Worm (Caenorhabditis elegans) whole organism, L4 larva: ENCODE results near the gene C44H9.4.
A peak's percentile ranks its signal among the peaks of the same experiment; 100 is the strongest.

Source experiments
- D1046.2 ChIP-seq: fragments of 200-800 bp; sonication (Bioruptor generic); IDR thresholded peaks from 2 replicates; pipeline ENCODE4 v1.3.6; 2022; ENCODE audit warnings: missing genetic modification characterization, missing compliant biosample characterization
- F26F4.8 ChIP-seq: fragments of 200-800 bp; sonication (Bioruptor generic); conservative IDR thresholded peaks from 2 replicates; pipeline ENCODE4 v1.3.6; 2022; ENCODE audit warnings: missing genetic modification characterization, missing compliant biosample characterization
- F44E2.7 ChIP-seq: fragments of 200-800 bp; sonication (Bioruptor generic); IDR thresholded peaks from 2 replicates; pipeline ENCODE4 v2.1.2; 2022; ENCODE audit warnings: missing genetic modification characterization, missing compliant biosample characterization
- F49E8.2 ChIP-seq: sonication (generic microtip); optimal IDR thresholded peaks from 2 replicates; lab custom pipeline; 2016; ENCODE audit warnings: missing compliant biosample characterization, mild to moderate bottlenecking, missing genetic modification characterization, borderline replicate concordance
- T26A8.4 ChIP-seq: fragments of 200-800 bp; sonication (Bioruptor generic); IDR thresholded peaks from 2 replicates; pipeline ENCODE4 v1.3.6; 2022; ENCODE audit warnings: missing genetic modification characterization, missing compliant biosample characterization
- Y5F2A.4 ChIP-seq: fragments of 200-800 bp; sonication (Bioruptor generic); optimal IDR thresholded peaks from 2 replicates; lab custom pipeline; 2018; ENCODE audit warnings: mild to moderate bottlenecking, missing genetic modification characterization, missing compliant biosample characterization
- ZK337.2 ChIP-seq: fragments of 200-800 bp; sonication (Bioruptor generic); IDR thresholded peaks from 2 replicates; pipeline ENCODE4 v1.3.6; 2022; ENCODE audit warnings: missing genetic modification reagents, missing genetic modification characterization, missing compliant biosample characterization
- ZK546.5 ChIP-seq, 2 experiments: sonication (generic microtip); optimal IDR thresholded peaks; 2 replicates each; lab custom pipeline; 2017; ENCODE audit warnings: missing biosample characterization in 2 of 2, missing genetic modification characterization in 2 of 2
- aly-2 ChIP-seq: sonication (generic microtip); optimal IDR thresholded peaks from 2 replicates; lab custom pipeline; 2018; ENCODE audit warnings: missing biosample characterization, missing genetic modification characterization
- arid-1 ChIP-seq: fragments of 200-800 bp; sonication (Bioruptor generic); conservative IDR thresholded peaks from 2 replicates; pipeline ENCODE4 v1.3.6; 2022; ENCODE audit warnings: missing genetic modification reagents, missing genetic modification characterization, missing compliant biosample characterization
- attf-4 ChIP-seq: sonication (generic microtip); optimal IDR thresholded peaks from 3 replicates; lab custom pipeline; 2017; ENCODE audit warnings: missing biosample characterization, missing genetic modification characterization
- ceh-20 ChIP-seq: fragments of 200-800 bp; sonication (Bioruptor generic); IDR thresholded peaks from 2 replicates; pipeline ENCODE4 v1.3.6; 2022; ENCODE audit warnings: missing genetic modification reagents, missing genetic modification characterization, missing compliant biosample characterization
- ceh-28 ChIP-seq: fragments of 150-350 bp; optimal IDR thresholded peaks from 2 replicates; lab custom pipeline; 2014; ENCODE audit warnings: missing biosample characterization, missing genetic modification reagents, missing genetic modification characterization
- ceh-32 ChIP-seq: sonication (generic microtip); optimal IDR thresholded peaks from 2 replicates; lab custom pipeline; 2016; ENCODE audit warnings: mild to moderate bottlenecking, missing genetic modification characterization, missing compliant biosample characterization; ENCODE audit not compliant: poor library complexity
- ceh-82 ChIP-seq: sonication (generic microtip); optimal IDR thresholded peaks from 2 replicates; lab custom pipeline; 2017; ENCODE audit warnings: missing biosample characterization, missing genetic modification characterization
- daf-12 ChIP-seq: fragments of 150-350 bp; optimal IDR thresholded peaks from 2 replicates; lab custom pipeline; 2014; ENCODE audit warnings: missing biosample characterization, missing genetic modification reagents, missing genetic modification characterization
- daf-16 ChIP-seq, 3 experiments: sonication (generic microtip); optimal IDR thresholded peaks; 2 replicates each; lab custom pipeline; 2016 to 2017; ENCODE audit warnings: missing genetic modification characterization in 3 of 3, missing genetic modification reagents in 3 of 3, mild to moderate bottlenecking in 2 of 3, missing compliant biosample characterization in 2 of 3, missing biosample characterization in 1 of 3, moderate library complexity in 1 of 3
- daf-19 ChIP-seq: fragments of 200-800 bp; sonication (Bioruptor generic); conservative IDR thresholded peaks from 2 replicates; pipeline ENCODE4 v1.3.6; 2022; ENCODE audit warnings: missing genetic modification characterization, missing compliant biosample characterization
- daf-8 ChIP-seq: fragments of 200-800 bp; sonication (Bioruptor generic); IDR thresholded peaks from 2 replicates; pipeline ENCODE4 v1.3.6; 2022; ENCODE audit warnings: missing genetic modification characterization, missing compliant biosample characterization
- dmd-6 ChIP-seq: fragments of 200-800 bp; sonication (Bioruptor generic); IDR thresholded peaks from 2 replicates; pipeline ENCODE4 v1.3.6; 2022; ENCODE audit warnings: missing genetic modification reagents, missing genetic modification characterization, missing compliant biosample characterization
- dmd-8 ChIP-seq: fragments of 200-800 bp; sonication (Bioruptor generic); IDR thresholded peaks from 2 replicates; pipeline ENCODE4 v1.3.6; 2022; ENCODE audit warnings: missing genetic modification characterization, missing compliant biosample characterization
- dmd-9 ChIP-seq: fragments of 200-800 bp; sonication (Bioruptor generic); IDR thresholded peaks from 2 replicates; pipeline ENCODE4 v1.3.6; 2022; ENCODE audit warnings: missing genetic modification reagents, missing genetic modification characterization, missing compliant biosample characterization
- dve-1 ChIP-seq: sonication (generic microtip); optimal IDR thresholded peaks from 2 replicates; lab custom pipeline; 2017; ENCODE audit warnings: antibody characterized with exemption, mild to moderate bottlenecking, missing genetic modification characterization, missing compliant biosample characterization; ENCODE audit not compliant: insufficient read depth
- fos-1 ChIP-seq: fragments of 150-350 bp; optimal IDR thresholded peaks from 2 replicates; lab custom pipeline; 2014; ENCODE audit warnings: missing biosample characterization, missing genetic modification characterization
- hlh-11 ChIP-seq: fragments of 200-800 bp; sonication (Bioruptor generic); optimal IDR thresholded peaks from 2 replicates; lab custom pipeline; 2018; ENCODE audit warnings: mild to moderate bottlenecking, missing genetic modification characterization, missing compliant biosample characterization
- lin-13 ChIP-seq: fragments of 150-350 bp; optimal IDR thresholded peaks from 2 replicates; lab custom pipeline; 2014; ENCODE audit warnings: missing biosample characterization, missing genetic modification reagents, missing genetic modification characterization
- lin-29 ChIP-seq: fragments of 200-800 bp; sonication (Bioruptor generic); IDR thresholded peaks from 2 replicates; pipeline ENCODE4 v1.3.6; 2022; ENCODE audit warnings: missing genetic modification reagents, missing genetic modification characterization, missing compliant biosample characterization
- lin-38 ChIP-seq: fragments of 200-800 bp; sonication (Bioruptor generic); IDR thresholded peaks from 2 replicates; pipeline ENCODE4 v1.3.6; 2022; ENCODE audit warnings: missing genetic modification reagents, missing genetic modification characterization, missing compliant biosample characterization
- lin-39 ChIP-seq: fragments of 150-350 bp; optimal IDR thresholded peaks from 2 replicates; lab custom pipeline; 2014; ENCODE audit warnings: missing biosample characterization, missing genetic modification reagents, missing genetic modification characterization
- lsy-2 ChIP-seq, 2 experiments: fragments of 150-350 bp in 1 of 2; sonication (generic microtip) in 1 of 2; optimal IDR thresholded peaks; 2 replicates each; lab custom pipeline; 2014 to 2017; ENCODE audit warnings: missing biosample characterization in 2 of 2, missing genetic modification characterization in 2 of 2
- mdl-1 ChIP-seq, 2 experiments: fragments of 150-350 bp in 1 of 2; sonication (generic microtip) in 1 of 2; optimal IDR thresholded peaks; 2 replicates each; lab custom pipeline; 2014 to 2017; ENCODE audit warnings: missing biosample characterization in 2 of 2, missing genetic modification characterization in 2 of 2
- mdt-29 ChIP-seq: fragments of 200-800 bp; sonication (Bioruptor generic); IDR thresholded peaks from 2 replicates; pipeline ENCODE4 v1.3.6; 2022; ENCODE audit warnings: missing genetic modification reagents, missing genetic modification characterization, missing compliant biosample characterization
- mes-2 ChIP-seq: sonication (generic microtip); optimal IDR thresholded peaks from 2 replicates; lab custom pipeline; 2016; ENCODE audit warnings: missing genotype, mild to moderate bottlenecking, missing genetic modification characterization, missing compliant biosample characterization; ENCODE audit not compliant: poor library complexity, severe bottlenecking
- mxl-2 ChIP-seq: fragments of 200-800 bp; sonication (Bioruptor generic); conservative IDR thresholded peaks from 2 replicates; pipeline ENCODE4 v1.3.6; 2022; ENCODE audit warnings: missing genetic modification reagents, missing genetic modification characterization, missing compliant biosample characterization
- nhr-11 ChIP-seq: fragments of 150-350 bp; optimal IDR thresholded peaks from 2 replicates; lab custom pipeline; 2014; ENCODE audit warnings: missing biosample characterization, missing genetic modification characterization
- nhr-237 ChIP-seq: sonication (generic microtip); optimal IDR thresholded peaks from 2 replicates; lab custom pipeline; 2017; ENCODE audit warnings: missing biosample characterization, missing genetic modification characterization
- nhr-25 ChIP-seq: sonication (generic microtip); optimal IDR thresholded peaks from 2 replicates; lab custom pipeline; 2017; ENCODE audit warnings: missing genetic modification characterization, mild to moderate bottlenecking, missing compliant biosample characterization, antibody characterized with exemption, moderate library complexity, borderline replicate concordance; ENCODE audit not compliant: insufficient read depth
- nhr-28 ChIP-seq: fragments of 150-350 bp; optimal IDR thresholded peaks from 2 replicates; lab custom pipeline; 2014; ENCODE audit warnings: missing biosample characterization, missing genetic modification characterization
- php-3 ChIP-seq: fragments of 200-800 bp; sonication (Bioruptor generic); IDR thresholded peaks from 2 replicates; pipeline ENCODE4 v1.3.6; 2022; ENCODE audit warnings: missing genetic modification reagents, missing genetic modification characterization, missing compliant biosample characterization
- saeg-2 ChIP-seq: fragments of 200-800 bp; sonication (Bioruptor generic); IDR thresholded peaks from 2 replicates; pipeline ENCODE4 v1.3.6; 2022; ENCODE audit warnings: missing genetic modification reagents, missing genetic modification characterization, missing compliant biosample characterization
- sdz-12 ChIP-seq: fragments of 200-800 bp; sonication (Bioruptor generic); optimal IDR thresholded peaks from 2 replicates; lab custom pipeline; 2018; ENCODE audit warnings: mild to moderate bottlenecking, missing genetic modification characterization, missing compliant biosample characterization
- skn-1 ChIP-seq: fragments of 150-350 bp; optimal IDR thresholded peaks from 2 replicates; lab custom pipeline; 2014; ENCODE audit warnings: missing biosample characterization, missing genetic modification characterization
- snpc-1.2 ChIP-seq: fragments of 200-800 bp; sonication (Bioruptor generic); IDR thresholded peaks from 2 replicates; pipeline ENCODE4 v1.3.6; 2022; ENCODE audit warnings: missing genetic modification reagents, missing genetic modification characterization, missing compliant biosample characterization
- snpc-4 ChIP-seq: fragments of 150-350 bp; optimal IDR thresholded peaks from 2 replicates; lab custom pipeline; 2014; ENCODE audit warnings: missing biosample characterization, missing genetic modification characterization
- unc-39 ChIP-seq: sonication (generic microtip); optimal IDR thresholded peaks from 2 replicates; lab custom pipeline; 2017; ENCODE audit warnings: missing biosample characterization, missing genetic modification characterization
- unc-62 ChIP-seq, 3 experiments: fragments of 150-350 bp in 1 of 3; sonication (generic microtip); optimal IDR thresholded peaks in 2 of 3; peaks in 1 of 3; 1 replicate in 1 of 3; 2 replicates in 2 of 3; lab custom pipeline; 2014 to 2017; ENCODE audit warnings: missing biosample characterization in 3 of 3, missing genetic modification characterization in 3 of 3, missing genetic modification reagents in 3 of 3, missing genotype in 1 of 3
- zag-1 ChIP-seq: fragments of 150-350 bp; optimal IDR thresholded peaks from 2 replicates; lab custom pipeline; 2014; ENCODE audit warnings: missing biosample characterization, missing genetic modification characterization
- ztf-11 ChIP-seq: fragments of 150-350 bp; optimal IDR thresholded peaks from 2 replicates; lab custom pipeline; 2014; ENCODE audit warnings: missing biosample characterization, missing genetic modification characterization
- ztf-7 ChIP-seq: fragments of 150-350 bp; optimal IDR thresholded peaks from 2 replicates; lab custom pipeline; 2014; ENCODE audit warnings: missing biosample characterization, missing genetic modification characterization

The C44H9.4 gene

DNA sequence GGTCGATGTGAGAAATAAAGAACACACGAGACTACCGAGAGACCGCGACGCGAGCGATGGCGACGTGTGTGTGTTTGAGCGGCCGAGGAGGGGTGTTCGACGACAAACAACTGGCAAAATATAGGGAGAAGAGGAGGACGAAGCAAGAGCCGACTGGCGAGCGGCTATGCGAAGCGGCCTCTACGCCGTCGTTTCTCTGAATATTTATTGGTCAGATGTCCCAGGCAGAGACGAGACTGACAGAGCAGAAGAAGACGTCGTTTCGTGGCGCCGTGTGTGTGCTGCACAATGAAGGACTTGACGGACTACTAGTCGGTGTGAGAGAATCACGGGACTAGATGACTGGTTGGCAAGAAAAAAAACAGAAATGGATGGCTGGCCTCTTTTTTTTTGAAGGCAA, 16.3 kb upstream of the C44H9.4 start (continued):
- TF ChIP-seq dve-1 (tag; lab: Kevin White, UChicago), result no peak
- no peak for TF ChIP-seq skn-1 (tag; lab: Kevin White, UChicago)
- TF ChIP-seq aly-2 (tag; lab: Kevin White, UChicago), result no peak
- no peak for TF ChIP-seq F44E2.7 (GFP tag; lab: Robert Waterston, UW)
- no peak for TF ChIP-seq lin-39
- TF ChIP-seq ceh-28 (tag; lab: Kevin White, UChicago), result no peak
- no peak for TF ChIP-seq Y5F2A.4 (GFP tag; lab: Kevin White, UChicago)
- TF ChIP-seq mdt-29 (GFP tag; lab: Robert Waterston, UW), result no peak
- TF ChIP-seq lin-29 (GFP tag; lab: Robert Waterston, UW), result no peak
- no peak for TF ChIP-seq nhr-25 (tag; lab: Kevin White, UChicago)
- TF ChIP-seq ceh-32 (tag; lab: Kevin White, UChicago), result no peak
- TF ChIP-seq F49E8.2, result no peak
- no peak for TF ChIP-seq F26F4.8
- no peak for TF ChIP-seq ceh-20 (GFP tag; lab: Robert Waterston, UW)
- TF ChIP-seq daf-16 (GFP tag; optimal IDR thresholded peaks at IDR 0.05; lab: Kevin White, UChicago), result no peak
- no peak for TF ChIP-seq daf-16 (tag; optimal IDR thresholded peaks at IDR 0.05; lab: Kevin White, UChicago)
- TF ChIP-seq lin-38 (GFP tag; lab: Robert Waterston, UW), result no peak
- TF ChIP-seq nhr-11 (tag; lab: Kevin White, UChicago), result no peak
- TF ChIP-seq hlh-11, result peak; percentile 41
- no peak for TF ChIP-seq attf-4 (tag; lab: Kevin White, UChicago)
- no peak for TF ChIP-seq mxl-2 (GFP tag; lab: Robert Waterston, UW)
- TF ChIP-seq ztf-11, result no peak
- no peak for TF ChIP-seq daf-8
- no peak for TF ChIP-seq snpc-4 (tag; lab: Kevin White, UChicago)
- no peak for TF ChIP-seq daf-12 (tag; lab: Kevin White, UChicago)
- no peak for TF ChIP-seq T26A8.4 (GFP tag; lab: Robert Waterston, UW)
- TF ChIP-seq D1046.2, result no peak
- TF ChIP-seq daf-19, result no peak
- no peak for TF ChIP-seq ZK337.2 (GFP tag; lab: Robert Waterston, UW)
- no peak for TF ChIP-seq php-3 (GFP tag; lab: Robert Waterston, UW)
- TF ChIP-seq mdl-1 (tag; optimal IDR thresholded peaks at IDR 0.05; lab: Kevin White, UChicago), result peak in 1 of 2 experiments; percentile 70
- TF ChIP-seq saeg-2 (GFP tag; lab: Robert Waterston, UW), result no peak
- no peak for TF ChIP-seq ZK546.5 (tag; optimal IDR thresholded peaks at IDR 0.05; lab: Kevin White, UChicago)
- TF ChIP-seq snpc-1.2, result no peak
- TF ChIP-seq sdz-12 (GFP tag; lab: Kevin White, UChicago), result no peak

ce11 chrV:12819792-12820453, 15.6 kb upstream of the C44H9.4 start, which contains the start of the genes ZC443.4 and ugt-18:
TSS of gene ZC443.4 (minus strand) at chrV:12819886.
TSS of gene ugt-18 (plus strand) at chrV:12820260.
- TF ChIP-seq mes-2 (no peak), dmd-6 (GFP tag; lab: Robert Waterston, UW) (0 out of 2 replicates have a peak, but pooled peaks have one; percentile 10), dmd-8 (GFP tag; lab: Robert Waterston, UW) (no peak), daf-8 (no peak), fos-1 (tag; lab: Kevin White, UChicago) (no peak), skn-1 (tag; lab: Kevin White, UChicago) (no peak), lin-29 (GFP tag; lab: Robert Waterston, UW) (no peak), zag-1 (tag; lab: Kevin White, UChicago) (no peak), unc-62 (GFP tag; optimal IDR thresholded peaks at IDR 0.05 in 1 of 2; lab: Kevin White, UChicago) (peak in 1 of 2 experiments; percentile 63), unc-62 (tag; optimal IDR thresholded peaks at IDR 0.05; lab: Kevin White, UChicago) (no peak), attf-4 (tag; lab: Kevin White, UChicago) (no peak), lin-13 (GFP tag; lab: Kevin White, UChicago) (no peak), nhr-28 (tag; lab: Kevin White, UChicago) (peak; percentile 62), snpc-1.2 (no peak), ZK337.2 (GFP tag; lab: Robert Waterston, UW) (no peak), lsy-2 (tag; optimal IDR thresholded peaks at IDR 0.05; lab: Kevin White, UChicago) (no peak), F49E8.2 (no peak), dmd-9 (no peak), arid-1 (no peak), nhr-237 (no peak), ztf-7 (tag; lab: Kevin White, UChicago) (no peak), ceh-82 (tag; lab: Kevin White, UChicago) (no peak), unc-39 (tag; lab: Kevin White, UChicago) (no peak)
